Worm (Caenorhabditis elegans): ENCODE data around the gene C54D10.4.

DNA sequence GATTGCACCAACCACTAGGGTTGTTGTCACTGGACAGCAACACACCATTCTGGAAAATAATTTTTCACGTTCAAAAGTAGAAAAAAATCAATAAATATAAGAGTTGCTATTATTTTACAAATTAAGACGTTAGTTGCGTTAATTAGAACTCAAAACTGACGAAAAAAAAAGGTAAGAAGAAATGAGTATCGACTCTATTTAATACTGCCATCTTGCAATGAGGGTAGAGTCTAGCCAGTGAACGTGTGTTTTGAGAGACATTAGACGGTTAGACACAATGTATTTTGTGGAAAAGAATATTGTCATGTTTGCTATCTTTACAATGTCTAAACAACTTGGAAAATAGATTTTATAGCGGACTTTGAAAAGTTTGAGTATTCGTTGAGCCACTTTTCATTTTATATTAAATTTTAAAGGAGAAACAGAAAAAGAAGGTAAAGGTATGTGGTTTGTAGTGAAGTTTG lies 7.1 kb downstream of the C54D10.4 start, which contains the start of gene cdr-6:
- TF ChIP-seq aly-1 (tag; optimal IDR thresholded peaks at IDR 0.05), result no peak
- TF ChIP-seq ama-1 (optimal IDR thresholded peaks at IDR 0.05), result no peak
- no peak for TF ChIP-seq tbx-37 (GFP tag; conservative IDR thresholded peaks at IDR 0.05)
- no peak for TF ChIP-seq tra-4 (tag; optimal IDR thresholded peaks at IDR 0.05)
- TF ChIP-seq flt-1 (GFP tag; IDR thresholded peaks at IDR 0.05), result no peak
- TF ChIP-seq ets-7 (tag; optimal IDR thresholded peaks at IDR 0.05), result no peak
- TF ChIP-seq hnd-1 (tag; optimal IDR thresholded peaks at IDR 0.05), result no peak
- no peak for TF ChIP-seq F13C5.2 (tag; optimal IDR thresholded peaks at IDR 0.05)
- TF ChIP-seq scrt-1 (GFP tag; IDR thresholded peaks at IDR 0.05), result no peak
- no peak for TF ChIP-seq sea-1 (GFP tag; conservative IDR thresholded peaks at IDR 0.05)
- no peak for TF ChIP-seq hmg-4 (GFP tag; optimal IDR thresholded peaks at IDR 0.05)
- no peak for TF ChIP-seq pes-1 (GFP tag; IDR thresholded peaks at IDR 0.05)

Data from whole organism, early embryonic.